Worm (Caenorhabditis elegans): ENCODE measurements around the gene K11H3.3.

Gene K11H3.3

ce11 chrIII:9886323-9886722 is 34.7 kb downstream of the K11H3.3 start:
- no peak for TF ChIP-seq gmeb-1 (tag; optimal IDR thresholded peaks at IDR 0.05)
- TF ChIP-seq C34F6.9 (tag; optimal IDR thresholded peaks at IDR 0.05): peak; percentile 1
- no peak for TF ChIP-seq snpc-4 (tag; optimal IDR thresholded peaks at IDR 0.05)
- no peak for TF ChIP-seq unc-55 (GFP tag; optimal IDR thresholded peaks at IDR 0.05)
- no peak for TF ChIP-seq ZK546.5 (tag; optimal IDR thresholded peaks at IDR 0.05)

- no peak for TF ChIP-seq R02D3.7 (tag; optimal IDR thresholded peaks at IDR 0.05)
- TF ChIP-seq nhr-21 (tag; optimal IDR thresholded peaks at IDR 0.05): no peak
- no peak for TF ChIP-seq ztf-1 (GFP tag; conservative IDR thresholded peaks at IDR 0.05)
- no peak for TF ChIP-seq fos-1 (tag; optimal IDR thresholded peaks at IDR 0.05)
- TF ChIP-seq nhr-23 (tag; optimal IDR thresholded peaks at IDR 0.05): no peak
- no peak for TF ChIP-seq zag-1 (tag; optimal IDR thresholded peaks at IDR 0.05)
- TF ChIP-seq ZK546.5 (tag; optimal IDR thresholded peaks at IDR 0.05): no peak
- TF ChIP-seq aly-2 (tag; optimal IDR thresholded peaks at IDR 0.05): no peak
- no peak for TF ChIP-seq lin-11 (tag; optimal IDR thresholded peaks at IDR 0.05)
- TF ChIP-seq nhr-10 (tag; optimal IDR thresholded peaks at IDR 0.05): no peak
- no peak for TF ChIP-seq C34F6.9 (tag; optimal IDR thresholded peaks at IDR 0.05)
- no peak for TF ChIP-seq elt-3 (tag; optimal IDR thresholded peaks at IDR 0.05)
- TF ChIP-seq nhr-237 (tag; optimal IDR thresholded peaks at IDR 0.05): no peak
- no peak for TF ChIP-seq lin-39 (tag; optimal IDR thresholded peaks at IDR 0.05)
- TF ChIP-seq ztf-4 (tag; optimal IDR thresholded peaks at IDR 0.05): no peak
These were observed 39.7 kb downstream of the K11H3.3 start, which contains the start of gene alg-4 for ce11 chrIII:9891324-9891723. Gene alg-4 (minus strand): TSS chrIII:9891424.

ce11 chrIII:9892855-9893254 is 41.2 kb downstream of the K11H3.3 start, which contains the start of gene mam-7:
Gene mam-7 (plus strand): TSS chrIII:9893155.
- no peak for TF ChIP-seq mab-5 (tag; optimal IDR thresholded peaks at IDR 0.05)
- TF ChIP-seq ztf-1 (GFP tag; conservative IDR thresholded peaks at IDR 0.05): no peak
- no peak for TF ChIP-seq lin-11 (tag; optimal IDR thresholded peaks at IDR 0.05)
- TF ChIP-seq ceh-82 (tag; optimal IDR thresholded peaks at IDR 0.05): no peak
- TF ChIP-seq unc-62 (GFP tag; optimal IDR thresholded peaks at IDR 0.05): no peak
- TF ChIP-seq sma-3 (GFP tag; optimal IDR thresholded peaks at IDR 0.05): no peak
- no peak for TF ChIP-seq fos-1 (tag; optimal IDR thresholded peaks at IDR 0.05)
- TF ChIP-seq Y55F3AM.14 (GFP tag; optimal IDR thresholded peaks at IDR 0.05): no peak

ce11 chrIII:9899720-9900119 is 48.1 kb downstream of the K11H3.3 start:
- TF ChIP-seq ceh-82 (tag; optimal IDR thresholded peaks at IDR 0.05): no peak
- no peak for TF ChIP-seq egl-27 (tag; optimal IDR thresholded peaks at IDR 0.05)
- no peak for TF ChIP-seq nhr-77 (tag; optimal IDR thresholded peaks at IDR 0.05)
- TF ChIP-seq lin-11 (tag; optimal IDR thresholded peaks at IDR 0.05): no peak
- TF ChIP-seq ztf-1 (GFP tag; conservative IDR thresholded peaks at IDR 0.05): no peak
- TF ChIP-seq ZK546.5 (tag; optimal IDR thresholded peaks at IDR 0.05): no peak
- no peak for TF ChIP-seq ceh-16 (tag; optimal IDR thresholded peaks at IDR 0.05)
- TF ChIP-seq lin-39 (tag; optimal IDR thresholded peaks at IDR 0.05): no peak
